Worm (Caenorhabditis elegans) whole organism, L4 larva: ENCODE data around the gene srx-117.

Experiments used
- F49E8.2 ChIP-seq: sonication (generic microtip); optimal IDR thresholded peaks from 2 replicates; lab custom pipeline; 2016; ENCODE audit warnings: missing compliant biosample characterization, mild to moderate bottlenecking, missing genetic modification characterization, borderline replicate concordance
- Y105C5A.15 ChIP-seq: fragments of 200-800 bp; sonication (Bioruptor generic); IDR thresholded peaks from 2 replicates; pipeline ENCODE4 v1.3.6; 2022; ENCODE audit warnings: missing genetic modification characterization, missing compliant biosample characterization
- Y5F2A.4 ChIP-seq: fragments of 200-800 bp; sonication (Bioruptor generic); optimal IDR thresholded peaks from 2 replicates; lab custom pipeline; 2018; ENCODE audit warnings: mild to moderate bottlenecking, missing genetic modification characterization, missing compliant biosample characterization
- arid-1 ChIP-seq: fragments of 200-800 bp; sonication (Bioruptor generic); conservative IDR thresholded peaks from 2 replicates; pipeline ENCODE4 v1.3.6; 2022; ENCODE audit warnings: missing genetic modification reagents, missing genetic modification characterization, missing compliant biosample characterization
- attf-4 ChIP-seq: sonication (generic microtip); optimal IDR thresholded peaks from 3 replicates; lab custom pipeline; 2017; ENCODE audit warnings: missing biosample characterization, missing genetic modification characterization
- ceh-20 ChIP-seq: fragments of 200-800 bp; sonication (Bioruptor generic); IDR thresholded peaks from 2 replicates; pipeline ENCODE4 v1.3.6; 2022; ENCODE audit warnings: missing genetic modification reagents, missing genetic modification characterization, missing compliant biosample characterization
- ceh-28 ChIP-seq: fragments of 150-350 bp; optimal IDR thresholded peaks from 2 replicates; lab custom pipeline; 2014; ENCODE audit warnings: missing biosample characterization, missing genetic modification reagents, missing genetic modification characterization
- ceh-62 ChIP-seq: sonication (generic microtip); optimal IDR thresholded peaks from 2 replicates; lab custom pipeline; 2017; ENCODE audit warnings: missing biosample characterization, missing genetic modification characterization
- ctbp-1 ChIP-seq: fragments of 200-800 bp; sonication (Bioruptor generic); IDR thresholded peaks from 2 replicates; pipeline ENCODE4 v1.3.6; 2022; ENCODE audit warnings: missing genetic modification reagents, missing genetic modification characterization, missing compliant biosample characterization
- daf-19 ChIP-seq: fragments of 200-800 bp; sonication (Bioruptor generic); conservative IDR thresholded peaks from 2 replicates; pipeline ENCODE4 v1.3.6; 2022; ENCODE audit warnings: missing genetic modification characterization, missing compliant biosample characterization
- daf-8 ChIP-seq: fragments of 200-800 bp; sonication (Bioruptor generic); IDR thresholded peaks from 2 replicates; pipeline ENCODE4 v1.3.6; 2022; ENCODE audit warnings: missing genetic modification characterization, missing compliant biosample characterization
- dmd-6 ChIP-seq: fragments of 200-800 bp; sonication (Bioruptor generic); IDR thresholded peaks from 2 replicates; pipeline ENCODE4 v1.3.6; 2022; ENCODE audit warnings: missing genetic modification reagents, missing genetic modification characterization, missing compliant biosample characterization
- duxl-1 ChIP-seq: sonication (generic microtip); optimal IDR thresholded peaks from 2 replicates; lab custom pipeline; 2016; ENCODE audit warnings: mild to moderate bottlenecking, missing genetic modification characterization, moderate library complexity, missing compliant biosample characterization; ENCODE audit not compliant: poor library complexity
- egl-43 ChIP-seq: fragments of 200-800 bp; sonication (Bioruptor generic); IDR thresholded peaks from 2 replicates; pipeline ENCODE4 v1.3.6; 2022; ENCODE audit warnings: missing genetic modification reagents, missing genetic modification characterization, missing compliant biosample characterization
- gei-8 ChIP-seq: fragments of 200-800 bp; sonication (Bioruptor generic); optimal IDR thresholded peaks from 2 replicates; lab custom pipeline; 2018; ENCODE audit warnings: mild to moderate bottlenecking, missing genetic modification characterization, missing compliant biosample characterization
- hlh-11 ChIP-seq: fragments of 200-800 bp; sonication (Bioruptor generic); optimal IDR thresholded peaks from 2 replicates; lab custom pipeline; 2018; ENCODE audit warnings: mild to moderate bottlenecking, missing genetic modification characterization, missing compliant biosample characterization
- hlh-30 ChIP-seq: sonication (generic microtip); optimal IDR thresholded peaks from 2 replicates; lab custom pipeline; 2017; ENCODE audit warnings: antibody characterized with exemption, mild to moderate bottlenecking, missing genetic modification characterization, missing compliant biosample characterization; ENCODE audit not compliant: insufficient read depth
- hmg-1.1 ChIP-seq: fragments of 200-800 bp; sonication (Bioruptor generic); IDR thresholded peaks from 2 replicates; pipeline ENCODE4 v1.3.6; 2022; ENCODE audit warnings: missing genetic modification reagents, missing genetic modification characterization, missing compliant biosample characterization
- lin-1 ChIP-seq: fragments of 200-800 bp; sonication (Bioruptor generic); IDR thresholded peaks from 2 replicates; pipeline ENCODE4 v1.3.6; 2022; ENCODE audit warnings: missing genetic modification reagents, missing genetic modification characterization, missing compliant biosample characterization
- lin-38 ChIP-seq: fragments of 200-800 bp; sonication (Bioruptor generic); IDR thresholded peaks from 2 replicates; pipeline ENCODE4 v1.3.6; 2022; ENCODE audit warnings: missing genetic modification reagents, missing genetic modification characterization, missing compliant biosample characterization
- lir-3 ChIP-seq: sonication (generic microtip); optimal IDR thresholded peaks from 2 replicates; lab custom pipeline; 2016; ENCODE audit warnings: mild to moderate bottlenecking, missing genetic modification characterization, missing compliant biosample characterization
- lsy-2 ChIP-seq, 2 experiments: fragments of 150-350 bp in 1 of 2; sonication (generic microtip) in 1 of 2; optimal IDR thresholded peaks; 2 replicates each; lab custom pipeline; 2014 to 2017; ENCODE audit warnings: missing biosample characterization in 2 of 2, missing genetic modification characterization in 2 of 2
- mep-1 ChIP-seq: fragments of 150-350 bp; sonication (generic microtip); optimal IDR thresholded peaks from 3 replicates; lab custom pipeline; 2014; ENCODE audit warnings: missing biosample characterization, missing genetic modification characterization
- mes-2 ChIP-seq: sonication (generic microtip); optimal IDR thresholded peaks from 2 replicates; lab custom pipeline; 2016; ENCODE audit warnings: missing genotype, mild to moderate bottlenecking, missing genetic modification characterization, missing compliant biosample characterization; ENCODE audit not compliant: poor library complexity, severe bottlenecking
- nhr-11 ChIP-seq: fragments of 150-350 bp; optimal IDR thresholded peaks from 2 replicates; lab custom pipeline; 2014; ENCODE audit warnings: missing biosample characterization, missing genetic modification characterization
- nhr-41 ChIP-seq: fragments of 200-800 bp; sonication (Bioruptor generic); IDR thresholded peaks from 2 replicates; pipeline ENCODE4 v1.3.6; 2022; ENCODE audit warnings: missing genetic modification reagents, missing genetic modification characterization, missing compliant biosample characterization
- nhr-76 ChIP-seq: fragments of 150-350 bp; optimal IDR thresholded peaks from 2 replicates; lab custom pipeline; 2014; ENCODE audit warnings: missing biosample characterization, missing genetic modification characterization
- pha-4 ChIP-seq, 2 experiments: fragments of 150-350 bp in 1 of 2; fragments of 200-800 bp in 1 of 2; sonication (Bioruptor generic) in 1 of 2; IDR thresholded peaks in 1 of 2; optimal IDR thresholded peaks in 1 of 2; 2 replicates each; pipeline versions ENCODE4 v1.3.6 to Lab custom; 2014 to 2022; ENCODE audit warnings: missing genetic modification characterization in 2 of 2, missing genetic modification reagents in 2 of 2, missing biosample characterization in 1 of 2, missing compliant biosample characterization in 1 of 2
- saeg-2 ChIP-seq: fragments of 200-800 bp; sonication (Bioruptor generic); IDR thresholded peaks from 2 replicates; pipeline ENCODE4 v1.3.6; 2022; ENCODE audit warnings: missing genetic modification reagents, missing genetic modification characterization, missing compliant biosample characterization
- sdz-12 ChIP-seq: fragments of 200-800 bp; sonication (Bioruptor generic); optimal IDR thresholded peaks from 2 replicates; lab custom pipeline; 2018; ENCODE audit warnings: mild to moderate bottlenecking, missing genetic modification characterization, missing compliant biosample characterization
- set-16 ChIP-seq: fragments of 200-800 bp; sonication (Bioruptor generic); IDR thresholded peaks from 2 replicates; pipeline ENCODE4 v1.3.6; 2022; ENCODE audit warnings: missing genetic modification reagents, missing genetic modification characterization, missing compliant biosample characterization
- skn-1 ChIP-seq: fragments of 150-350 bp; optimal IDR thresholded peaks from 2 replicates; lab custom pipeline; 2014; ENCODE audit warnings: missing biosample characterization, missing genetic modification characterization
- spr-1 ChIP-seq: sonication (generic microtip); optimal IDR thresholded peaks from 2 replicates; lab custom pipeline; 2016; ENCODE audit warnings: mild to moderate bottlenecking, missing genetic modification characterization, missing compliant biosample characterization
- spr-3 ChIP-seq: fragments of 200-800 bp; sonication (Bioruptor generic); optimal IDR thresholded peaks from 2 replicates; lab custom pipeline; 2018; ENCODE audit warnings: mild to moderate bottlenecking, missing genetic modification characterization, missing compliant biosample characterization
- tag-97 ChIP-seq: fragments of 200-800 bp; sonication (Bioruptor generic); IDR thresholded peaks from 2 replicates; pipeline ENCODE4 v1.3.6; 2022; ENCODE audit warnings: missing genetic modification characterization, missing compliant biosample characterization
- unc-39 ChIP-seq: sonication (generic microtip); optimal IDR thresholded peaks from 2 replicates; lab custom pipeline; 2017; ENCODE audit warnings: missing biosample characterization, missing genetic modification characterization
- unc-62 ChIP-seq, 3 experiments: fragments of 150-350 bp in 1 of 3; sonication (generic microtip); optimal IDR thresholded peaks in 2 of 3; peaks in 1 of 3; 1 replicate in 1 of 3; 2 replicates in 2 of 3; lab custom pipeline; 2014 to 2017; ENCODE audit warnings: missing biosample characterization in 3 of 3, missing genetic modification characterization in 3 of 3, missing genetic modification reagents in 3 of 3, missing genotype in 1 of 3

srx-117 gene

DNA sequence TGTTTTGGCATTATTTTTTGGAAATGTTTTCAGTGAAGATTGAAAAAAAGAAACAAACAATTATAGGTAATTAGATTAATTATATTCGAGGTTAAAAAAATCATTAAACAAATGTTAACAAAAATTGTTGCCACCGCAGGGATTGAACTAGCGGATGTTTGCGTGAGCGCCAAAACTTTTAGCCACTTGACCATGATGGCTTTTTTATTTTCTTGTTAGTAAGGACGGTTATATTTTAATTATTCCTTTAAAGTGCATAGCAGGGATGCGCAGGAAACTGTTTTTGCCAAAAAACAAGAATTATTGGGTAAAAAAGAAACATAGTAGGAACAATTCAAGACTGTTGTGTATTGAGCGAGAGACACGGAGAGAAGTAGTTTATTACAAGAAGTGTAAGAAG, 23.1 kb downstream of the srx-117 start (continued):
- no peak for TF ChIP-seq ceh-28 (tag; lab: Kevin White, UChicago)
- no peak for TF ChIP-seq daf-8 (GFP tag; lab: Robert Waterston, UW)
- no peak for TF ChIP-seq attf-4 (tag; lab: Kevin White, UChicago)
- TF ChIP-seq saeg-2 (GFP tag; lab: Robert Waterston, UW) = peak; percentile 47; the same call in 1 of the 2 replicates
- peak; percentile 85 for TF ChIP-seq ctbp-1
- peak; percentile 55 for TF ChIP-seq lir-3
- no peak for TF ChIP-seq hlh-11 (tag; lab: Kevin White, UChicago)
- peak; percentile 83; the same call in 1 of the 2 replicates for TF ChIP-seq nhr-41 (GFP tag; lab: Robert Waterston, UW)
- TF ChIP-seq nhr-11 = no peak
- no peak for TF ChIP-seq lsy-2 (tag; optimal IDR thresholded peaks at IDR 0.05; lab: Kevin White, UChicago)
- TF ChIP-seq Y5F2A.4 = peak; percentile 88
- peak; percentile 91 for TF ChIP-seq pha-4 (GFP tag; IDR thresholded peaks at IDR 0.05; lab: Robert Waterston, UW)
- no peak for TF ChIP-seq pha-4 (tag; optimal IDR thresholded peaks at IDR 0.05; lab: Kevin White, UChicago)
- TF ChIP-seq dmd-6 (GFP tag; lab: Robert Waterston, UW) = peak; percentile 29
- peak; percentile 62 for TF ChIP-seq gei-8 (GFP tag; lab: Kevin White, UChicago)
- TF ChIP-seq Y105C5A.15 = peak; percentile 99
- peak; percentile 73 for TF ChIP-seq spr-1
- peak; percentile 81 for TF ChIP-seq F49E8.2 (tag; lab: Kevin White, UChicago)
- no peak for TF ChIP-seq unc-39 (tag; lab: Kevin White, UChicago)
- peak; percentile 95 for TF ChIP-seq arid-1
- peak; percentile 14 for TF ChIP-seq hlh-30
- TF ChIP-seq set-16 (GFP tag; lab: Robert Waterston, UW) = no peak
- 0 out of 2 replicates have a peak, but pooled peaks have one; percentile 64 for TF ChIP-seq tag-97 (GFP tag; lab: Robert Waterston, UW)
- TF ChIP-seq lin-1 (GFP tag; lab: Robert Waterston, UW) = peak; percentile 93
- TF ChIP-seq egl-43 (GFP tag; lab: Robert Waterston, UW) = peak; percentile 86
- peak; percentile 60 for TF ChIP-seq spr-3
- peak; percentile 88 for TF ChIP-seq duxl-1 (tag; lab: Kevin White, UChicago)
- TF ChIP-seq lin-38 = peak; percentile 85
- TF ChIP-seq mep-1 (tag; lab: Kevin White, UChicago) = no peak
- no peak for TF ChIP-seq ceh-62 (tag; lab: Kevin White, UChicago)
- peak; percentile 92 for TF ChIP-seq daf-19
- TF ChIP-seq sdz-12 (GFP tag; lab: Kevin White, UChicago) = peak; percentile 63
- TF ChIP-seq hmg-1.1 (GFP tag; lab: Robert Waterston, UW) = 0 out of 2 replicates have a peak, but pooled peaks have one; percentile 32
- peak; percentile 44; the same call in 1 of the 2 replicates for TF ChIP-seq ceh-20
- no peak for TF ChIP-seq nhr-76 (tag; lab: Kevin White, UChicago)

DNA sequence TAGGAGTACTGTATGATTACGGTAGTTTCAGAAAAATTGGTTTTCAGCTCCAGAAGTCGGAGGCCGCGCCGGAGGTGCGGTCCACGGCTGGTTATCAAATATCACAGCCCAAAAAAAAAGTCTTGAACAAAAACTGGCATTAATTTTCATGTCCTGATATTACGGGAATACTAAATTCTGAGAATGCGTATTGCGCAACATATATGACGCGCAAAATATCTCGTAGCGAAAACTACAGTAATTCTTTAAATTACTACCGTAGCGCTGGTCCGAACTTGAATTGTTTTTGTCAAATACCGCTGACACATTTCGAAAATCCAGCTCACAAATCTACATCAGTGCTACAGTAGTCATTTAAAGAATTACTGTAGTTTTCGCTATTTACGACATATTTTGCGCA, 24.7 kb downstream of the srx-117 start:
- peak in 1 of 2 experiments; percentile 55 for TF ChIP-seq unc-62 (GFP tag; optimal IDR thresholded peaks at IDR 0.05 in 1 of 2; lab: Kevin White, UChicago)
- no peak for TF ChIP-seq unc-62 (tag; optimal IDR thresholded peaks at IDR 0.05; lab: Kevin White, UChicago)
- TF ChIP-seq hlh-30 = no peak
- no peak for TF ChIP-seq daf-19

ce11 chrV:5672270-5672669, 28.0 kb downstream of the srx-117 start:
- TF ChIP-seq skn-1 (no peak), arid-1 (no peak), mes-2 (tag; lab: Kevin White, UChicago) (no peak), ceh-62 (tag; lab: Kevin White, UChicago) (no peak), unc-62 (GFP tag; optimal IDR thresholded peaks at IDR 0.05 in 1 of 2; lab: Kevin White, UChicago) (no peak), unc-62 (tag; optimal IDR thresholded peaks at IDR 0.05; lab: Kevin White, UChicago) (no peak)
